Worm (Caenorhabditis elegans): ENCODE data around the gene H35B03.1.

DNA sequence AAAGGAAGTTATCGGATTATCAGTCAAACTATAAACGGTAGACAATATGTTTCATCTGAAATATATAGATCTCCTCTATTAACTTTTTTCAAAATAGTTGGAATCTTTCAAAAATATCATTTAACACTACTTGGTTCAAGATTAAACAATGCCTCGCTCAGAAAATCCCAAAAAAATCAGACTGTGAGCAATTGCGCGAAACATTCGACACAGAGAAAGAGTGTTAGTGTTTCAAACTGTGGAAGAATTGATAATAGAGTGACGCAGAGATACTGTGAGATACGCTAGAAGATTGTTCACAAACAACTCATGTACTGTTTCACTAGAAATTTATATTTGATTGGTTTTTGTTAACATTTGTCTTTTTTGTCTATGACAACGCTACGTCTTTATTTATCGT, 15.6 kb downstream of the H35B03.1 start, which contains the start of gene chil-11:
- no peak for TF ChIP-seq fkh-10 (GFP tag; optimal IDR thresholded peaks at IDR 0.05)
- no peak for TF ChIP-seq nhr-237 (tag; optimal IDR thresholded peaks at IDR 0.05)
- no peak for TF ChIP-seq ama-1 (optimal IDR thresholded peaks at IDR 0.05)
- TF ChIP-seq skn-1 (tag; optimal IDR thresholded peaks at IDR 0.05): no peak
- no peak for TF ChIP-seq pqm-1 (tag; optimal IDR thresholded peaks at IDR 0.05)
- no peak for TF ChIP-seq aha-1 (tag; optimal IDR thresholded peaks at IDR 0.05)
- no peak for TF ChIP-seq sox-4 (tag; optimal IDR thresholded peaks at IDR 0.05)
- no peak for TF ChIP-seq ceh-8 (GFP tag; optimal IDR thresholded peaks at IDR 0.05)
- TF ChIP-seq nhr-90 (tag; optimal IDR thresholded peaks at IDR 0.05; ENCODE audit: poor library complexity): no peak
- no peak for TF ChIP-seq fkh-8 (tag; optimal IDR thresholded peaks at IDR 0.05)
- no peak for TF ChIP-seq nhr-84 (tag; optimal IDR thresholded peaks at IDR 0.05)
- no peak for TF ChIP-seq lin-15B (tag; optimal IDR thresholded peaks at IDR 0.05)
- TF ChIP-seq swsn-7 (tag; optimal IDR thresholded peaks at IDR 0.05): no peak
- TF ChIP-seq zag-1 (tag; optimal IDR thresholded peaks at IDR 0.05): no peak

All from whole organism, L1 larva.